Worm (Caenorhabditis elegans) whole organism, early embryonic: ENCODE measurements around the gene W08F4.5.
A peak's percentile ranks its signal among the peaks of the same experiment; 100 is the strongest.

Experiments
- B0310.2 ChIP-seq: sonication (generic microtip); optimal IDR thresholded peaks from 2 replicates; lab custom pipeline; 2016; ENCODE audit warnings: mild to moderate bottlenecking, missing genetic modification characterization, missing compliant biosample characterization
- F13C5.2 ChIP-seq: sonication (generic microtip); optimal IDR thresholded peaks from 2 replicates; lab custom pipeline; 2017; ENCODE audit warnings: mild to moderate bottlenecking, missing genetic modification characterization, inconsistent platforms, missing compliant biosample characterization
- aly-1 ChIP-seq: sonication (generic microtip); optimal IDR thresholded peaks from 2 replicates; lab custom pipeline; 2016; ENCODE audit warnings: missing genetic modification characterization, missing compliant biosample characterization
- ama-1 ChIP-seq: fragments of 150-350 bp; optimal IDR thresholded peaks from 2 replicates; lab custom pipeline; 2014
- ceh-13 ChIP-seq: fragments of 200-800 bp; sonication (Bioruptor generic); optimal IDR thresholded peaks from 2 replicates; lab custom pipeline; 2018; ENCODE audit warnings: mild to moderate bottlenecking, missing genetic modification characterization, missing compliant biosample characterization
- ceh-36 ChIP-seq: sonication (generic microtip); optimal IDR thresholded peaks from 2 replicates; lab custom pipeline; 2016; ENCODE audit warnings: missing genetic modification characterization, inconsistent platforms, missing compliant biosample characterization
- ets-7 ChIP-seq: sonication (generic microtip); optimal IDR thresholded peaks from 2 replicates; lab custom pipeline; 2016; ENCODE audit warnings: missing genotype, missing genetic modification characterization, missing compliant biosample characterization
- flt-1 ChIP-seq: fragments of 200-800 bp; sonication (Bioruptor generic); IDR thresholded peaks from 2 replicates; pipeline ENCODE4 v1.3.6; 2022; ENCODE audit warnings: missing genetic modification characterization, missing compliant biosample characterization
- hmbx-1 ChIP-seq: sonication (generic microtip); optimal IDR thresholded peaks from 2 replicates; lab custom pipeline; 2016; ENCODE audit warnings: mild to moderate bottlenecking, missing genetic modification characterization, missing compliant biosample characterization
- hmg-4 ChIP-seq: fragments of 200-800 bp; sonication (Bioruptor generic); optimal IDR thresholded peaks from 2 replicates; lab custom pipeline; 2018; ENCODE audit warnings: mild to moderate bottlenecking, missing genetic modification characterization, missing compliant biosample characterization
- hnd-1 ChIP-seq: sonication (generic microtip); optimal IDR thresholded peaks from 2 replicates; lab custom pipeline; 2016; ENCODE audit warnings: missing genetic modification characterization, missing compliant biosample characterization
- pes-1 ChIP-seq: fragments of 200-800 bp; sonication (Bioruptor generic); IDR thresholded peaks from 2 replicates; pipeline ENCODE4 v1.3.6; 2022; ENCODE audit warnings: missing genetic modification reagents, missing genetic modification characterization, missing compliant biosample characterization
- scrt-1 ChIP-seq: fragments of 200-800 bp; sonication (Bioruptor generic); IDR thresholded peaks from 2 replicates; pipeline ENCODE4 v1.3.6; 2022; ENCODE audit warnings: missing genetic modification characterization, missing compliant biosample characterization
- sea-1 ChIP-seq: fragments of 200-800 bp; sonication (Bioruptor generic); conservative IDR thresholded peaks from 2 replicates; pipeline ENCODE4 v1.3.6; 2022; ENCODE audit warnings: missing genetic modification characterization, missing compliant biosample characterization
- tbx-11 ChIP-seq: fragments of 200-800 bp; sonication (Bioruptor generic); IDR thresholded peaks from 2 replicates; pipeline ENCODE4 v1.3.6; 2022; ENCODE audit warnings: missing genetic modification characterization, missing compliant biosample characterization
- tbx-37 ChIP-seq: fragments of 200-800 bp; sonication (Bioruptor generic); conservative IDR thresholded peaks from 2 replicates; pipeline ENCODE4 v1.3.6; 2022; ENCODE audit warnings: missing genetic modification reagents, missing genetic modification characterization, missing compliant biosample characterization
- tra-4 ChIP-seq: sonication (generic microtip); optimal IDR thresholded peaks from 2 replicates; lab custom pipeline; 2017; ENCODE audit warnings: missing genetic modification characterization, missing compliant biosample characterization

W08F4.5 gene

DNA sequence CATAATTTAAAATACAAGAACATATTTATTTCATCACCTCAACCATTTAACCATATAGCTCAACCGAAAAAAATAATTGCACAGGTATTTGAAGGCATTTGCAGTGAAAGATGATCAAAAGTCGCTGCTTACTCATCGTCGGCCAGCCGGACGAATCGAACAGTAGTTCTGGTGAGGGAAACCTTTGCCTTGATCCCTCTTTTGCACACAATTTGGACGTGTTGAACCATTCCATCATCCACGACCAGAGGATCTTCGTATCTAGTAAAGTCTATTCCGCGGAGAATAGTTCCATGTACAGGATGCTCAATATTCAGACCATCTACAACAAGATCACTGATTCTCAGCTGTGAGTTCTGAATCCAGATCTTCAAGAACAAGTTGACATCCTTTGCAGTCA lies 13.3 kb upstream of the W08F4.5 start:
- no peak for TF ChIP-seq hmg-4 (GFP tag; lab: Kevin White, UChicago)

DNA sequence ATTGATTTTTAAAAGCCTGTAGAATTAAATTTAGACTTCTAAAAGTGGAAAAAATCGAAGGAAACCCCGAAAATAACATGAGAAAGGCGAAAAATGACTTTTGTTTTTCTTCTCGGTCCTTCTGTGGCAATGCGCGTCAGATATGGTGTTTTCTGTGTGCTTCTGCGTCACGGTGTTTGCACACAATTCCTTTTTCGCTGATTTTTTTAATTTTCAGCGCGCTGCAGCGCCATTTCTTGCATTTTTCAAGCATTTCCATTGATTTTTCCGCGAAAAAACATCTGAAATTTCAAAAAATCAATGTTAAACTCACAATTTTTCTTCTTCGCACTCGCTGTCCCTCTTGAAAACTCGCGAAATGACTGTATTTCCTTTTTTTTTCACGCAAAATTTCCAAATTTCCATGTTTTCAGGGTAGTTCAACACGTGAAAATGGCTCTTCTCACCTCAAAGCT lies 11.5 kb upstream of the W08F4.5 start, which contains the start of the genes cdc-37 and W08F4.3:
cdc-37 (minus strand) TSS at position 405 of the 455 bp plus-strand sequence.
W08F4.3 (plus strand) TSS at position 414 of the 455 bp plus-strand sequence.
- TF ChIP-seq sea-1 (no peak), hmbx-1 (tag; lab: Kevin White, UChicago) (no peak), B0310.2 (tag; lab: Kevin White, UChicago) (no peak), tbx-37 (no peak), hnd-1 (no peak), aly-1 (no peak), ceh-13 (GFP tag; lab: Kevin White, UChicago) (no peak), tbx-11 (GFP tag; lab: Robert Waterston, UW) (no peak), ceh-36 (tag; lab: Kevin White, UChicago) (no peak), ama-1 (lab: Kevin White, UChicago) (no peak), ets-7 (tag; lab: Kevin White, UChicago) (no peak), hmg-4 (GFP tag; lab: Kevin White, UChicago) (no peak), F13C5.2 (tag; lab: Kevin White, UChicago) (no peak), tra-4 (tag; lab: Kevin White, UChicago) (no peak), flt-1 (no peak), pes-1 (GFP tag; lab: Robert Waterston, UW) (no peak), scrt-1 (GFP tag; lab: Robert Waterston, UW) (no peak)

ce11 chrII:578803-579202 lies 10.1 kb upstream of the W08F4.5 start:
- TF ChIP-seq B0310.2 (tag; lab: Kevin White, UChicago) (no peak), ceh-36 (tag; lab: Kevin White, UChicago) (no peak), aly-1 (no peak), sea-1 (no peak), ama-1 (lab: Kevin White, UChicago) (no peak), tra-4 (tag; lab: Kevin White, UChicago) (no peak), hnd-1 (no peak), ets-7 (tag; lab: Kevin White, UChicago) (no peak)

- TF ChIP-seq tbx-37 (no peak), tra-4 (tag; lab: Kevin White, UChicago) (no peak), ceh-36 (tag; lab: Kevin White, UChicago) (no peak), B0310.2 (tag; lab: Kevin White, UChicago) (no peak), F13C5.2 (tag; lab: Kevin White, UChicago) (no peak), sea-1 (no peak), ceh-13 (GFP tag; lab: Kevin White, UChicago) (no peak), hmbx-1 (tag; lab: Kevin White, UChicago) (no peak), hnd-1 (no peak), tbx-11 (GFP tag; lab: Robert Waterston, UW) (no peak), scrt-1 (GFP tag; lab: Robert Waterston, UW) (no peak), hmg-4 (GFP tag; lab: Kevin White, UChicago) (no peak), ets-7 (tag; lab: Kevin White, UChicago) (no peak)
Observed at ce11 chrII:577632-578031, 9.0 kb upstream of the W08F4.5 start, which contains the start of gene W08F4.7. Gene W08F4.7 (minus strand): TSS chrII:577732.

- no peak for TF ChIP-seq B0310.2 (tag; lab: Kevin White, UChicago)
- TF ChIP-seq hmg-4 (GFP tag; lab: Kevin White, UChicago): no peak
- no peak for TF ChIP-seq tbx-11 (GFP tag; lab: Robert Waterston, UW)
- no peak for TF ChIP-seq F13C5.2 (tag; lab: Kevin White, UChicago)
- TF ChIP-seq ceh-36 (tag; lab: Kevin White, UChicago): no peak
- TF ChIP-seq tra-4 (tag; lab: Kevin White, UChicago): no peak
- TF ChIP-seq aly-1: no peak
- no peak for TF ChIP-seq hnd-1
- TF ChIP-seq scrt-1 (GFP tag; lab: Robert Waterston, UW): no peak
- TF ChIP-seq hmbx-1 (tag; lab: Kevin White, UChicago): no peak
- no peak for TF ChIP-seq flt-1
- no peak for TF ChIP-seq sea-1
- no peak for TF ChIP-seq ceh-13 (GFP tag; lab: Kevin White, UChicago)
- TF ChIP-seq pes-1 (GFP tag; lab: Robert Waterston, UW): no peak
Observed at ce11 chrII:574064-574463, 5.4 kb upstream of the W08F4.5 start.

DNA sequence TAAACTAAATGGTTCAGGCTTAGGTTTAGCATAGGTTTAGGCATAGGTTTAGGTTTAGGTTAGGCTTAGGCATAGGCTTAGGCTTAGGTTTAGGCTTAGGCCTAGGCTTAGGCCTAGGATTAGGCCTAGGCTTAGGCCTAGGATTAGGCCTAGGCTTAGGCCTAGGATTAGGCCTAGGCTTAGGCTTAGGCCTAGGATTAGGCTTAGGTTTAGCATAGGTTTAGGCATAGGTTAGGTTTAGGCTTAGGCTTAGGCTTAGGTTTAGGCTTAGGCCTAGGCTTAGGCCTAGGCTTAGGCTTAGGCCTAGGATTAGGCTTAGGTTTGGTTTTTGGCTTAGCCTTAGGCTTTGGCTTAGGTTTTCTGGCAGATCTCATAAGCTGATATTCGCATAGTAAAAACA lies 4.9 kb upstream of the W08F4.5 start:
- peak; percentile 37; the same call in 1 of the 2 replicates for TF ChIP-seq pes-1 (GFP tag; lab: Robert Waterston, UW)
- peak; percentile 88 for TF ChIP-seq ceh-36 (tag; lab: Kevin White, UChicago)

DNA sequence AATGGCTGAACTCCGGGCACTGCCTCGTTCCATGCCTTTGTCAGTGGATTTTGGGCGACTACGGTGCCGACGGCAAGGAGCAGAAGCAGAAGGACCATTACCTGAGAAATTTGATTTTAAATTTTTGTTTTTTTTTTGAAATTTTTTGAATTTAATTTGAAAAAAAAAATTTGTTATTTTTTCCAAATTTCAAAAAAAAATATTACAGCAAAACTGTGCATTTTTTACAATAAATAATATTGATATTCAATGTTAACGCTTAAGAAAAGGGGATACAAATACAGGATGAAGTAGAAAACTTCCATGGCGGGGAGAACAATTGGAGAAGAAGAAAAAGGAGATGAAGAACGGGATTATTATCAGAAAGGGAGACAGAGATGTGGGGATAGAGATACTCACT lies 3.3 kb upstream of the W08F4.5 start, which contains the start of gene mlt-8:
mlt-8 (minus strand) TSS at position 101 of the 400 bp plus-strand sequence.
- TF ChIP-seq aly-1: no peak
- no peak for TF ChIP-seq tbx-37
- TF ChIP-seq hmbx-1 (tag; lab: Kevin White, UChicago): no peak
- no peak for TF ChIP-seq tbx-11 (GFP tag; lab: Robert Waterston, UW)
- TF ChIP-seq ceh-13 (GFP tag; lab: Kevin White, UChicago): no peak
- TF ChIP-seq hmg-4 (GFP tag; lab: Kevin White, UChicago): no peak
- no peak for TF ChIP-seq ama-1 (lab: Kevin White, UChicago)
- TF ChIP-seq tra-4 (tag; lab: Kevin White, UChicago): no peak
- no peak for TF ChIP-seq B0310.2 (tag; lab: Kevin White, UChicago)
- TF ChIP-seq hnd-1: no peak
- no peak for TF ChIP-seq ets-7 (tag; lab: Kevin White, UChicago)

DNA sequence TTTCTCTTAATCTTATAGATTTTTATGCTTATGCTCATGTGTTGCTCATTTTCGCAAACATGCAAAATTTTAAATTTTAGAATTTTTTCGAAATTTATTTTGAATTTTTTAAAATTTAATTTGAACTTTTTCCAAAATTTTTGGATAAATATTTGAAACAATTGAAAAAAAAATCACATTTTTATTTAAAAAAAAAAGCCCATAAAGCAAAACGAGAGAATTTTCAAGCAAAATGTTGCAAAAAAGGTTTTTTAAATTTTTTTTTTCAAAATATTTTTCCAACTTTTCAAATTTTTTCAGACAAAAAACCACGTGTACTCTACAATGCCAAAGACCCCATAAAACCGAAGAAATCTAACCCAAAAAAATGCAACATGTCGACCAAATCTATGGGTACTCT lies 12.5 kb downstream of the W08F4.5 start, which contains the start of the genes C09E8.1 and C09E8.6:
C09E8.1 (plus strand) TSS at position 301 of the 400 bp plus-strand sequence.
C09E8.6 (plus strand) TSS at position 313 of the 400 bp plus-strand sequence.
- TF ChIP-seq hmg-4 (GFP tag; lab: Kevin White, UChicago): no peak
- TF ChIP-seq pes-1 (GFP tag; lab: Robert Waterston, UW): no peak
- no peak for TF ChIP-seq B0310.2 (tag; lab: Kevin White, UChicago)
- no peak for TF ChIP-seq hnd-1
- TF ChIP-seq tra-4 (tag; lab: Kevin White, UChicago): no peak
- no peak for TF ChIP-seq aly-1
- TF ChIP-seq ceh-13 (GFP tag; lab: Kevin White, UChicago): no peak
- TF ChIP-seq ets-7 (tag; lab: Kevin White, UChicago): no peak
- no peak for TF ChIP-seq ceh-36 (tag; lab: Kevin White, UChicago)
- TF ChIP-seq sea-1: no peak
- TF ChIP-seq scrt-1 (GFP tag; lab: Robert Waterston, UW): no peak
- no peak for TF ChIP-seq ama-1 (lab: Kevin White, UChicago)
- no peak for TF ChIP-seq hmbx-1 (tag; lab: Kevin White, UChicago)
- no peak for TF ChIP-seq tbx-37
- no peak for TF ChIP-seq F13C5.2 (tag; lab: Kevin White, UChicago)
- TF ChIP-seq flt-1: no peak
- no peak for TF ChIP-seq tbx-11 (GFP tag; lab: Robert Waterston, UW)
